Worm (Caenorhabditis elegans) whole organism, L2 larva: Measurements from ENCODE around the gene Y14H12B.1.

Experiments
- ama-1 ChIP-seq: fragments of 150-350 bp; optimal IDR thresholded peaks from 2 replicates; lab custom pipeline; 2018; ENCODE audit warnings: inconsistent platforms
- egl-27 ChIP-seq: sonication (generic microtip); optimal IDR thresholded peaks from 3 replicates; lab custom pipeline; 2017; ENCODE audit warnings: missing biosample characterization, missing genetic modification reagents, missing genetic modification characterization
- fos-1 ChIP-seq: fragments of 150-350 bp; optimal IDR thresholded peaks from 2 replicates; lab custom pipeline; 2014; ENCODE audit warnings: missing biosample characterization, missing genetic modification characterization
- lin-13 ChIP-seq: fragments of 150-350 bp; optimal IDR thresholded peaks from 2 replicates; lab custom pipeline; 2014; ENCODE audit warnings: missing biosample characterization, missing genetic modification reagents, missing genetic modification characterization
- lin-39 ChIP-seq: fragments of 150-350 bp; optimal IDR thresholded peaks from 2 replicates; lab custom pipeline; 2014; ENCODE audit warnings: missing biosample characterization, missing genetic modification reagents, missing genetic modification characterization
- nhr-11 ChIP-seq: fragments of 150-350 bp; optimal IDR thresholded peaks from 2 replicates; lab custom pipeline; 2014; ENCODE audit warnings: missing biosample characterization, missing genetic modification characterization
- unc-62 ChIP-seq: fragments of 150-350 bp; optimal IDR thresholded peaks from 2 replicates; lab custom pipeline; 2014; ENCODE audit warnings: missing biosample characterization, missing genetic modification reagents, missing genetic modification characterization
- zag-1 ChIP-seq: fragments of 150-350 bp; optimal IDR thresholded peaks from 2 replicates; lab custom pipeline; 2014; ENCODE audit warnings: missing biosample characterization, missing genetic modification characterization
- ztf-11 ChIP-seq: sonication (generic microtip); optimal IDR thresholded peaks from 2 replicates; lab custom pipeline; 2017; ENCODE audit warnings: missing biosample characterization, missing genetic modification characterization

DNA sequence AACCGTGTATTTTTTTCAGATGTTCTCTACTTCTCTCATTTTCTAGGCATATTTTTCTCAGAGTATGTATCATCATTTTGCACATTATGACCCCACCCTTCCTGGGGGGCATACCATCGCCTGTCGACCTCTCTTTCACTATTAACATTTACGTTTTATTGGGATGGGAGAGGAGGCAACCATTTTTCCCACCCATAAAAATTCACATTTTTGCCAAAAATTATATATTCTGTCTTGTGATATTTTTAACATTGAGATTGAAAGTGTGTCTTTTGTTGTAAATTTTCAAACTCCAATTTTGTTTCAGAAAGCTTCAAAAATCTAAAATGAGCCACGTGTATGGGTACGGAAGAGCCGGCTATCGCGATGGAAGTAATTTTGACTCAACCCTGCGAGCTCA lies 39.5 kb upstream of the Y14H12B.1 start, which contains the start of gene F53C3.7:
- TF ChIP-seq egl-27 (tag; lab: Kevin White, UChicago) (no peak), ama-1 (lab: Kevin White, UChicago) (no peak), nhr-11 (tag; lab: Kevin White, UChicago) (no peak), zag-1 (tag; lab: Kevin White, UChicago) (no peak), lin-13 (GFP tag; lab: Kevin White, UChicago) (no peak), fos-1 (tag; lab: Kevin White, UChicago) (no peak), ztf-11 (tag; lab: Kevin White, UChicago) (no peak), lin-39 (no peak), unc-62 (no peak)
